Fruit fly (Drosophila melanogaster) whole organism, wandering third instar larva: ENCODE measurements around the gene CG15877.

Experiments
- Abd-B ChIP-seq: fragments of >200 bp; optimal IDR thresholded peaks from 2 replicates; lab custom pipeline; 2017; ENCODE audit warnings: missing biosample characterization, missing genetic modification characterization
- CG9705 ChIP-seq: fragments of 200-800 bp; sonication (Bioruptor generic); optimal IDR thresholded peaks from 2 replicates; lab custom pipeline; 2018; ENCODE audit warnings: missing biosample characterization, mild to moderate bottlenecking, missing genetic modification characterization
- CrebA ChIP-seq: fragments of 200-800 bp; sonication (Bioruptor generic); optimal IDR thresholded peaks from 2 replicates; lab custom pipeline; 2016; ENCODE audit warnings: missing biosample characterization, mild to moderate bottlenecking, missing genetic modification characterization, borderline replicate concordance
- Dfd ChIP-seq: fragments of >200 bp; optimal IDR thresholded peaks from 2 replicates; lab custom pipeline; 2017; ENCODE audit warnings: missing biosample characterization, missing genetic modification characterization
- Dif ChIP-seq: fragments of 200-275, 200-300 bp; sonication (Bioruptor generic); optimal IDR thresholded peaks from 2 replicates; lab custom pipeline; 2018; ENCODE audit warnings: missing biosample characterization, missing genetic modification characterization; ENCODE audit not compliant: partially characterized antibody
- GATAd ChIP-seq: sonication (Bioruptor generic); optimal IDR thresholded peaks from 2 replicates; lab custom pipeline; 2016; ENCODE audit warnings: missing biosample characterization, missing genetic modification characterization
- HLH106 ChIP-seq: fragments of 200-800 bp; optimal IDR thresholded peaks from 3 replicates; lab custom pipeline; 2019; ENCODE audit warnings: missing biosample characterization, mild to moderate bottlenecking, missing genetic modification characterization, moderate library complexity
- Hnf4 ChIP-seq: fragments of 200-800 bp; sonication (Bioruptor generic); optimal IDR thresholded peaks from 2 replicates; lab custom pipeline; 2016; ENCODE audit warnings: missing biosample characterization, mild to moderate bottlenecking, missing genetic modification characterization
- Hr78 ChIP-seq: fragments of >200 bp; optimal IDR thresholded peaks from 2 replicates; lab custom pipeline; 2017; ENCODE audit warnings: missing biosample characterization, missing genetic modification characterization
- Hr83 ChIP-seq: fragments of 200-300 bp; sonication (Bioruptor generic); optimal IDR thresholded peaks from 2 replicates; lab custom pipeline; 2016; ENCODE audit warnings: missing biosample characterization, mild to moderate bottlenecking, missing genetic modification characterization, moderate library complexity; ENCODE audit not compliant: poor library complexity, severe bottlenecking
- Jra ChIP-seq: sonication (Bioruptor generic); optimal IDR thresholded peaks from 2 replicates; lab custom pipeline; 2016; ENCODE audit warnings: missing biosample characterization, missing genetic modification characterization
- Mio ChIP-seq: sonication (Bioruptor generic); optimal IDR thresholded peaks from 2 replicates; lab custom pipeline; 2016; ENCODE audit warnings: missing biosample characterization, missing genetic modification characterization
- Myc ChIP-seq: fragments of >200 bp; optimal IDR thresholded peaks from 2 replicates; lab custom pipeline; 2017
- N ChIP-seq: fragments of >200 bp; optimal IDR thresholded peaks from 2 replicates; lab custom pipeline; 2018; ENCODE audit warnings: missing biosample characterization, missing external identifiers, missing genetic modification characterization
- OdsH ChIP-seq: fragments of 200-800 bp; sonication (Bioruptor generic); optimal IDR thresholded peaks from 2 replicates; lab custom pipeline; 2016; ENCODE audit warnings: missing biosample characterization, mild to moderate bottlenecking, missing genetic modification characterization
- Rel ChIP-seq, 2 experiments: fragments of 200-800 bp; sonication (Bioruptor generic) in 1 of 2; optimal IDR thresholded peaks; 2 replicates in 1 of 2; 3 replicates in 1 of 2; lab custom pipeline; 2016 to 2019; ENCODE audit warnings: mild to moderate bottlenecking in 2 of 2, missing biosample characterization in 2 of 2, missing genetic modification characterization in 2 of 2, moderate library complexity in 1 of 2
- Vsx2 ChIP-seq: fragments of 200-300, 225-300 bp; sonication (Bioruptor generic); optimal IDR thresholded peaks from 2 replicates; lab custom pipeline; 2018; ENCODE audit warnings: missing biosample characterization, missing genetic modification characterization; ENCODE audit not compliant: partially characterized antibody
- br ChIP-seq: fragments of 200-800 bp; sonication (Bioruptor generic); optimal IDR thresholded peaks from 2 replicates; lab custom pipeline; 2016; ENCODE audit warnings: missing biosample characterization, missing genetic modification characterization
- brk ChIP-seq: fragments of 200-800 bp; sonication (Bioruptor generic); optimal IDR thresholded peaks from 2 replicates; lab custom pipeline; 2016; ENCODE audit warnings: missing biosample characterization, mild to moderate bottlenecking, missing genetic modification characterization
- dl ChIP-seq, 2 experiments: fragments of 175-275, 200-275 bp in 1 of 2; fragments of 200-275 bp in 1 of 2; sonication (Bioruptor generic); optimal IDR thresholded peaks; lab custom pipeline; 2018; ENCODE audit warnings: mild to moderate bottlenecking in 2 of 2, missing biosample characterization in 2 of 2, missing genetic modification characterization in 2 of 2, moderate library complexity in 2 of 2; ENCODE audit not compliant: partially characterized antibody in 2 of 2, insufficient read depth in 1 of 2
- dmrt93B ChIP-seq: fragments of 200-800 bp; sonication (Bioruptor generic); optimal IDR thresholded peaks from 2 replicates; lab custom pipeline; 2018; ENCODE audit warnings: missing biosample characterization, mild to moderate bottlenecking, missing genetic modification characterization
- dsf ChIP-seq: sonication (Bioruptor generic); optimal IDR thresholded peaks from 2 replicates; lab custom pipeline; 2016; ENCODE audit warnings: missing biosample characterization, missing genetic modification characterization, borderline replicate concordance
- ey ChIP-seq: fragments of 200-800 bp; sonication (Bioruptor generic); optimal IDR thresholded peaks from 2 replicates; lab custom pipeline; 2016; ENCODE audit warnings: missing biosample characterization, missing genetic modification characterization
- foxo ChIP-seq, 2 experiments: fragments of 200-800 bp; sonication (Bioruptor generic); optimal IDR thresholded peaks; 2 replicates in 1 of 2; 3 replicates in 1 of 2; lab custom pipeline; 2016 to 2017; ENCODE audit warnings: missing biosample characterization in 2 of 2, missing genetic modification characterization in 2 of 2
- fru ChIP-seq: fragments of 200-800 bp; sonication (Bioruptor generic); optimal IDR thresholded peaks from 3 replicates; lab custom pipeline; 2016; ENCODE audit warnings: missing biosample characterization, mild to moderate bottlenecking, missing genetic modification characterization
- h ChIP-seq: fragments of 200-800 bp; sonication (Bioruptor generic); optimal IDR thresholded peaks from 3 replicates; lab custom pipeline; 2016; ENCODE audit warnings: missing biosample characterization, mild to moderate bottlenecking, missing genetic modification characterization
- lola ChIP-seq: fragments of >200 bp; optimal IDR thresholded peaks from 2 replicates; lab custom pipeline; 2017; ENCODE audit warnings: missing biosample characterization, missing genetic modification characterization
- pan ChIP-seq: fragments of >200 bp; optimal IDR thresholded peaks from 2 replicates; lab custom pipeline; 2017
- psq ChIP-seq: fragments of 200-800 bp; sonication (Bioruptor generic); optimal IDR thresholded peaks from 3 replicates; lab custom pipeline; 2017; ENCODE audit warnings: missing biosample characterization, mild to moderate bottlenecking, missing genetic modification characterization, moderate library complexity
- rgr ChIP-seq: fragments of 200-800 bp; sonication (Bioruptor generic); optimal IDR thresholded peaks from 3 replicates; lab custom pipeline; 2016; ENCODE audit warnings: missing biosample characterization, mild to moderate bottlenecking, missing genetic modification characterization
- sage ChIP-seq: fragments of 200-800 bp; sonication (Bioruptor generic); optimal IDR thresholded peaks from 2 replicates; lab custom pipeline; 2016; ENCODE audit warnings: missing biosample characterization, mild to moderate bottlenecking, missing genetic modification characterization
- sv ChIP-seq: fragments of 200-800 bp; sonication (Bioruptor generic); optimal IDR thresholded peaks from 3 replicates; lab custom pipeline; 2016; ENCODE audit warnings: missing biosample characterization, missing genetic modification characterization
- tai ChIP-seq: sonication (Bioruptor generic); optimal IDR thresholded peaks from 2 replicates; lab custom pipeline; 2016; ENCODE audit warnings: missing biosample characterization, missing genetic modification characterization
- woc ChIP-seq: sonication (Bioruptor generic); optimal IDR thresholded peaks from 2 replicates; lab custom pipeline; 2016; ENCODE audit warnings: missing biosample characterization, mild to moderate bottlenecking, missing genetic modification characterization

Gene CG15877

dm6 chr3L:2398636-2399035, 21.3 kb upstream of the CG15877 start:
- TF ChIP-seq Jra (no peak), CrebA (GFP tag; lab: Kevin White, UChicago) (no peak), dsf (no peak), Rel (GFP tag; optimal IDR thresholded peaks at IDR 0.05; lab: Kevin White, UChicago) (no peak), Rel (tag; optimal IDR thresholded peaks at IDR 0.05; lab: Kevin White, UChicago) (no peak), Hnf4 (GFP tag; lab: Kevin White, UChicago) (no peak), psq (GFP tag; lab: Kevin White, UChicago) (no peak), CG9705 (GFP tag; lab: Kevin White, UChicago) (no peak), br (no peak), Mio (GFP tag; lab: Kevin White, UChicago) (no peak), Dfd (GFP tag; lab: Kevin White, UChicago) (no peak), Abd-B (GFP tag; lab: Kevin White, UChicago) (no peak), Dif (GFP tag; lab: Kevin White, UChicago) (no peak)

- no peak for TF ChIP-seq Mio (GFP tag; lab: Kevin White, UChicago)
- no peak for TF ChIP-seq rgr
- TF ChIP-seq dmrt93B (GFP tag; lab: Kevin White, UChicago), result no peak
- TF ChIP-seq Myc (lab: Kevin White, UChicago), result no peak
- no peak for TF ChIP-seq Dif (GFP tag; lab: Kevin White, UChicago)
- TF ChIP-seq sage (GFP tag; lab: Kevin White, UChicago), result no peak
- TF ChIP-seq h, result no peak
- no peak for TF ChIP-seq woc (GFP tag; lab: Kevin White, UChicago)
- TF ChIP-seq Dfd (GFP tag; lab: Kevin White, UChicago), result no peak
- TF ChIP-seq lola (GFP tag; lab: Kevin White, UChicago), result no peak
- no peak for TF ChIP-seq Hr78
- TF ChIP-seq brk (GFP tag; lab: Kevin White, UChicago), result no peak
- no peak for TF ChIP-seq foxo (GFP tag; optimal IDR thresholded peaks at IDR 0.05; lab: Kevin White, UChicago)
- no peak for TF ChIP-seq GATAd
- no peak for TF ChIP-seq Abd-B (GFP tag; lab: Kevin White, UChicago)
- no peak for TF ChIP-seq dsf
- TF ChIP-seq ey (GFP tag; lab: Kevin White, UChicago), result no peak
- no peak for TF ChIP-seq tai
- TF ChIP-seq pan (lab: Kevin White, UChicago), result no peak
- TF ChIP-seq psq (GFP tag; lab: Kevin White, UChicago), result no peak
Measured at dm6 chr3L:2397571-2398187, 20.3 kb upstream of the CG15877 start.

dm6 chr3L:2392745-2393435, 15.5 kb upstream of the CG15877 start:
- TF ChIP-seq Abd-B (GFP tag; lab: Kevin White, UChicago), result no peak
- TF ChIP-seq dmrt93B (GFP tag; lab: Kevin White, UChicago), result no peak
- no peak for TF ChIP-seq GATAd
- no peak for TF ChIP-seq N
- TF ChIP-seq fru (GFP tag; lab: Kevin White, UChicago), result no peak
- no peak for TF ChIP-seq Dfd (GFP tag; lab: Kevin White, UChicago)
- no peak for TF ChIP-seq woc (GFP tag; lab: Kevin White, UChicago)
- TF ChIP-seq Jra, result no peak
- no peak for TF ChIP-seq Myc (lab: Kevin White, UChicago)
- TF ChIP-seq dsf, result no peak

- TF ChIP-seq N, result no peak
- TF ChIP-seq Hr83, result no peak
- TF ChIP-seq OdsH (GFP tag; lab: Kevin White, UChicago), result no peak
- no peak for TF ChIP-seq sage (GFP tag; lab: Kevin White, UChicago)
- TF ChIP-seq Vsx2 (GFP tag; lab: Kevin White, UChicago), result no peak
- no peak for TF ChIP-seq lola (GFP tag; lab: Kevin White, UChicago)
- no peak for TF ChIP-seq Hr78
- TF ChIP-seq tai, result no peak
- TF ChIP-seq Abd-B (GFP tag; lab: Kevin White, UChicago), result no peak
- no peak for TF ChIP-seq pan (lab: Kevin White, UChicago)
- TF ChIP-seq woc (GFP tag; lab: Kevin White, UChicago), result no peak
- no peak for TF ChIP-seq foxo (GFP tag; optimal IDR thresholded peaks at IDR 0.05; lab: Kevin White, UChicago)
- TF ChIP-seq HLH106 (tag; lab: Kevin White, UChicago), result no peak
- TF ChIP-seq h, result no peak
- no peak for TF ChIP-seq dl (GFP tag; optimal IDR thresholded peaks at IDR 0.05; lab: Kevin White, UChicago; ENCODE audit: insufficient read depth in 1 of 2, partially characterized antibody in 2 of 2)
- TF ChIP-seq sv (GFP tag; lab: Kevin White, UChicago), result no peak
- no peak for TF ChIP-seq Jra
- no peak for TF ChIP-seq Dfd (GFP tag; lab: Kevin White, UChicago)
Measured at dm6 chr3L:2390889-2391288, 13.5 kb upstream of the CG15877 start, which contains the start of the genes CG32298 and CG32299. CG32298 (minus strand) TSS chr3L:2390989. CG32299 (minus strand) TSS chr3L:2390989.
